Worm (Caenorhabditis elegans) whole organism, L4 larva: Measurements from ENCODE around the gene fbxa-138.

Source experiments
- D1046.2 ChIP-seq: fragments of 200-800 bp; sonication (Bioruptor generic); IDR thresholded peaks from 2 replicates; pipeline ENCODE4 v1.3.6; 2022; ENCODE audit warnings: missing genetic modification characterization, missing compliant biosample characterization
- F10B5.3 ChIP-seq: sonication (generic microtip); optimal IDR thresholded peaks from 2 replicates; lab custom pipeline; 2016; ENCODE audit warnings: mild to moderate bottlenecking, missing genetic modification characterization, missing compliant biosample characterization
- F37D6.2 ChIP-seq: sonication (generic microtip); optimal IDR thresholded peaks from 2 replicates; lab custom pipeline; 2016; ENCODE audit warnings: mild to moderate bottlenecking, missing genetic modification characterization, missing compliant biosample characterization
- F49E8.2 ChIP-seq: sonication (generic microtip); optimal IDR thresholded peaks from 2 replicates; lab custom pipeline; 2016; ENCODE audit warnings: missing compliant biosample characterization, mild to moderate bottlenecking, missing genetic modification characterization, borderline replicate concordance
- R02D3.7 ChIP-seq: fragments of 150-350 bp; sonication (generic microtip); optimal IDR thresholded peaks from 3 replicates; lab custom pipeline; 2014; ENCODE audit warnings: missing biosample characterization, missing genetic modification characterization
- T26A8.4 ChIP-seq: fragments of 200-800 bp; sonication (Bioruptor generic); IDR thresholded peaks from 2 replicates; pipeline ENCODE4 v1.3.6; 2022; ENCODE audit warnings: missing genetic modification characterization, missing compliant biosample characterization
- Y105C5A.15 ChIP-seq: fragments of 200-800 bp; sonication (Bioruptor generic); IDR thresholded peaks from 2 replicates; pipeline ENCODE4 v1.3.6; 2022; ENCODE audit warnings: missing genetic modification characterization, missing compliant biosample characterization
- Y48G9A.11 ChIP-seq: fragments of 200-800 bp; sonication (Bioruptor generic); IDR thresholded peaks from 2 replicates; pipeline ENCODE4 v1.3.6; 2022; ENCODE audit warnings: missing genetic modification reagents, missing genetic modification characterization, missing compliant biosample characterization
- Y5F2A.4 ChIP-seq: fragments of 200-800 bp; sonication (Bioruptor generic); optimal IDR thresholded peaks from 2 replicates; lab custom pipeline; 2018; ENCODE audit warnings: mild to moderate bottlenecking, missing genetic modification characterization, missing compliant biosample characterization
- ZK337.2 ChIP-seq: fragments of 200-800 bp; sonication (Bioruptor generic); IDR thresholded peaks from 2 replicates; pipeline ENCODE4 v1.3.6; 2022; ENCODE audit warnings: missing genetic modification reagents, missing genetic modification characterization, missing compliant biosample characterization
- ZK546.5 ChIP-seq, 2 experiments: sonication (generic microtip); optimal IDR thresholded peaks; 2 replicates each; lab custom pipeline; 2017; ENCODE audit warnings: missing biosample characterization in 2 of 2, missing genetic modification characterization in 2 of 2
- ama-1 ChIP-seq: fragments of 150-350 bp; optimal IDR thresholded peaks from 2 replicates; lab custom pipeline; 2014; ENCODE audit warnings: inconsistent platforms, mixed read lengths
- arid-1 ChIP-seq: fragments of 200-800 bp; sonication (Bioruptor generic); conservative IDR thresholded peaks from 2 replicates; pipeline ENCODE4 v1.3.6; 2022; ENCODE audit warnings: missing genetic modification reagents, missing genetic modification characterization, missing compliant biosample characterization
- ceh-20 ChIP-seq: fragments of 200-800 bp; sonication (Bioruptor generic); IDR thresholded peaks from 2 replicates; pipeline ENCODE4 v1.3.6; 2022; ENCODE audit warnings: missing genetic modification reagents, missing genetic modification characterization, missing compliant biosample characterization
- ceh-28 ChIP-seq: fragments of 150-350 bp; optimal IDR thresholded peaks from 2 replicates; lab custom pipeline; 2014; ENCODE audit warnings: missing biosample characterization, missing genetic modification reagents, missing genetic modification characterization
- ceh-82 ChIP-seq: sonication (generic microtip); optimal IDR thresholded peaks from 2 replicates; lab custom pipeline; 2017; ENCODE audit warnings: missing biosample characterization, missing genetic modification characterization
- ces-1 ChIP-seq: fragments of 150-350 bp; sonication (generic microtip); optimal IDR thresholded peaks from 4 replicates; lab custom pipeline; 2014; ENCODE audit warnings: missing biosample characterization, missing genetic modification reagents, missing genetic modification characterization
- daf-8 ChIP-seq: fragments of 200-800 bp; sonication (Bioruptor generic); IDR thresholded peaks from 2 replicates; pipeline ENCODE4 v1.3.6; 2022; ENCODE audit warnings: missing genetic modification characterization, missing compliant biosample characterization
- dmd-6 ChIP-seq: fragments of 200-800 bp; sonication (Bioruptor generic); IDR thresholded peaks from 2 replicates; pipeline ENCODE4 v1.3.6; 2022; ENCODE audit warnings: missing genetic modification reagents, missing genetic modification characterization, missing compliant biosample characterization
- dmd-9 ChIP-seq: fragments of 200-800 bp; sonication (Bioruptor generic); IDR thresholded peaks from 2 replicates; pipeline ENCODE4 v1.3.6; 2022; ENCODE audit warnings: missing genetic modification reagents, missing genetic modification characterization, missing compliant biosample characterization
- dpl-1 ChIP-seq: fragments of 150-350 bp; optimal IDR thresholded peaks from 2 replicates; lab custom pipeline; 2014; ENCODE audit warnings: missing biosample characterization, missing genetic modification reagents, missing genetic modification characterization
- duxl-1 ChIP-seq: sonication (generic microtip); optimal IDR thresholded peaks from 2 replicates; lab custom pipeline; 2016; ENCODE audit warnings: mild to moderate bottlenecking, missing genetic modification characterization, moderate library complexity, missing compliant biosample characterization; ENCODE audit not compliant: poor library complexity
- dve-1 ChIP-seq: sonication (generic microtip); optimal IDR thresholded peaks from 2 replicates; lab custom pipeline; 2017; ENCODE audit warnings: antibody characterized with exemption, mild to moderate bottlenecking, missing genetic modification characterization, missing compliant biosample characterization; ENCODE audit not compliant: insufficient read depth
- egl-43 ChIP-seq: fragments of 200-800 bp; sonication (Bioruptor generic); IDR thresholded peaks from 2 replicates; pipeline ENCODE4 v1.3.6; 2022; ENCODE audit warnings: missing genetic modification reagents, missing genetic modification characterization, missing compliant biosample characterization
- hif-1 ChIP-seq, 2 experiments: sonication (generic microtip); optimal IDR thresholded peaks; 2 replicates each; lab custom pipeline; 2016 to 2017; ENCODE audit warnings: missing compliant biosample characterization in 2 of 2, missing genetic modification characterization in 2 of 2, missing genetic modification reagents in 2 of 2, missing genotype in 2 of 2, mild to moderate bottlenecking in 1 of 2
- hmg-1.1 ChIP-seq: fragments of 200-800 bp; sonication (Bioruptor generic); IDR thresholded peaks from 2 replicates; pipeline ENCODE4 v1.3.6; 2022; ENCODE audit warnings: missing genetic modification reagents, missing genetic modification characterization, missing compliant biosample characterization
- lim-7 ChIP-seq: fragments of 200-800 bp; sonication (Bioruptor generic); IDR thresholded peaks from 2 replicates; pipeline ENCODE4 v1.3.6; 2022; ENCODE audit warnings: missing genetic modification characterization, missing compliant biosample characterization
- lin-1 ChIP-seq: fragments of 200-800 bp; sonication (Bioruptor generic); IDR thresholded peaks from 2 replicates; pipeline ENCODE4 v1.3.6; 2022; ENCODE audit warnings: missing genetic modification reagents, missing genetic modification characterization, missing compliant biosample characterization
- lin-13 ChIP-seq: fragments of 150-350 bp; optimal IDR thresholded peaks from 2 replicates; lab custom pipeline; 2014; ENCODE audit warnings: missing biosample characterization, missing genetic modification reagents, missing genetic modification characterization
- lin-15B ChIP-seq: fragments of 150-350 bp; sonication (generic microtip); optimal IDR thresholded peaks from 3 replicates; lab custom pipeline; 2014; ENCODE audit warnings: missing biosample characterization, missing genetic modification characterization
- madf-5 ChIP-seq, 2 experiments: fragments of 200-800 bp; sonication (Bioruptor generic); IDR thresholded peaks; 2 replicates each; pipeline ENCODE4 v1.3.6; 2022; ENCODE audit warnings: missing compliant biosample characterization in 2 of 2, missing genetic modification characterization in 2 of 2
- mep-1 ChIP-seq: fragments of 150-350 bp; sonication (generic microtip); optimal IDR thresholded peaks from 3 replicates; lab custom pipeline; 2014; ENCODE audit warnings: missing biosample characterization, missing genetic modification characterization
- mes-2 ChIP-seq: sonication (generic microtip); optimal IDR thresholded peaks from 2 replicates; lab custom pipeline; 2016; ENCODE audit warnings: missing genotype, mild to moderate bottlenecking, missing genetic modification characterization, missing compliant biosample characterization; ENCODE audit not compliant: poor library complexity, severe bottlenecking
- mxl-2 ChIP-seq: fragments of 200-800 bp; sonication (Bioruptor generic); conservative IDR thresholded peaks from 2 replicates; pipeline ENCODE4 v1.3.6; 2022; ENCODE audit warnings: missing genetic modification reagents, missing genetic modification characterization, missing compliant biosample characterization
- nhr-102 ChIP-seq: sonication (generic microtip); optimal IDR thresholded peaks from 2 replicates; lab custom pipeline; 2016; ENCODE audit warnings: mild to moderate bottlenecking, missing genetic modification characterization, moderate library complexity, missing compliant biosample characterization
- nhr-11 ChIP-seq: fragments of 150-350 bp; optimal IDR thresholded peaks from 2 replicates; lab custom pipeline; 2014; ENCODE audit warnings: missing biosample characterization, missing genetic modification characterization
- nhr-28 ChIP-seq: fragments of 150-350 bp; optimal IDR thresholded peaks from 2 replicates; lab custom pipeline; 2014; ENCODE audit warnings: missing biosample characterization, missing genetic modification characterization
- nhr-42 ChIP-seq: fragments of 200-800 bp; sonication (Bioruptor generic); IDR thresholded peaks from 2 replicates; pipeline ENCODE4 v1.3.6; 2022; ENCODE audit warnings: missing genetic modification characterization, missing compliant biosample characterization
- nhr-48 ChIP-seq: sonication (generic microtip); optimal IDR thresholded peaks from 2 replicates; lab custom pipeline; 2016; ENCODE audit warnings: mild to moderate bottlenecking, missing genetic modification characterization, missing compliant biosample characterization
- nhr-77 ChIP-seq: fragments of 150-350 bp; optimal IDR thresholded peaks from 2 replicates; lab custom pipeline; 2014; ENCODE audit warnings: missing biosample characterization, missing genetic modification characterization
- php-3 ChIP-seq: fragments of 200-800 bp; sonication (Bioruptor generic); IDR thresholded peaks from 2 replicates; pipeline ENCODE4 v1.3.6; 2022; ENCODE audit warnings: missing genetic modification reagents, missing genetic modification characterization, missing compliant biosample characterization
- pqm-1 ChIP-seq: sonication (generic microtip); optimal IDR thresholded peaks from 2 replicates; lab custom pipeline; 2017; ENCODE audit warnings: missing biosample characterization, missing genetic modification characterization
- saeg-2 ChIP-seq: fragments of 200-800 bp; sonication (Bioruptor generic); IDR thresholded peaks from 2 replicates; pipeline ENCODE4 v1.3.6; 2022; ENCODE audit warnings: missing genetic modification reagents, missing genetic modification characterization, missing compliant biosample characterization
- skn-1 ChIP-seq: fragments of 150-350 bp; optimal IDR thresholded peaks from 2 replicates; lab custom pipeline; 2014; ENCODE audit warnings: missing biosample characterization, missing genetic modification characterization
- snpc-1.2 ChIP-seq: fragments of 200-800 bp; sonication (Bioruptor generic); IDR thresholded peaks from 2 replicates; pipeline ENCODE4 v1.3.6; 2022; ENCODE audit warnings: missing genetic modification reagents, missing genetic modification characterization, missing compliant biosample characterization
- tra-1 ChIP-seq: fragments of 200-800 bp; sonication (Bioruptor generic); IDR thresholded peaks from 2 replicates; pipeline ENCODE4 v1.3.6; 2022; ENCODE audit warnings: missing genetic modification reagents, missing genetic modification characterization, missing compliant biosample characterization
- zag-1 ChIP-seq: fragments of 150-350 bp; optimal IDR thresholded peaks from 2 replicates; lab custom pipeline; 2014; ENCODE audit warnings: missing biosample characterization, missing genetic modification characterization
- zfp-2 ChIP-seq: sonication (generic microtip); optimal IDR thresholded peaks from 2 replicates; lab custom pipeline; 2016; ENCODE audit warnings: mild to moderate bottlenecking, missing genetic modification characterization, missing compliant biosample characterization
- zfp-3 ChIP-seq: fragments of 200-800 bp; sonication (Bioruptor generic); conservative IDR thresholded peaks from 2 replicates; pipeline ENCODE4 v1.3.6; 2022; ENCODE audit warnings: missing genetic modification reagents, missing genetic modification characterization, missing compliant biosample characterization
- zip-11 ChIP-seq: fragments of 200-800 bp; sonication (Bioruptor generic); IDR thresholded peaks from 2 replicates; pipeline ENCODE4 v1.3.6; 2022; ENCODE audit warnings: missing genetic modification characterization, missing compliant biosample characterization
- ztf-7 ChIP-seq: fragments of 150-350 bp; optimal IDR thresholded peaks from 2 replicates; lab custom pipeline; 2014; ENCODE audit warnings: missing biosample characterization, missing genetic modification characterization

fbxa-138 gene

DNA sequence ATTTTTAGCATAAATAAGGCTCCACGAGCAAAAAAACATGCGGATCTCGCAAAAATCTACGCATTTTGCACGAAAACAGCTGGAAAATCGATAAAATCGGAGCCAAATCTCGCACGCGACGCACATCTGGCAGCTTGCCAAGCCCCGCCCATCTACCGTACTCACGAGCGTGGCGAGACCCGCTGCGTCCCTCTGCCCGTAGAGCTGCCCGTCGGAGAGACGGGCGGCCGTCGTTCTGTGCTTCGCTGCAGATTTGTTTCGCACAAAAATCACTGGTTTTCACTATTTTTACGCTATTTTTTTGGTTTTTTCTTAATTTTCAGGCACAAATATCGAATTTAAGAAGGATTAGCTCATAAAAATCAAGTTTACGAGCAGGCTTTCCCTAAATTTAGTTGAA, 34.7 kb upstream of the fbxa-138 start:
- TF ChIP-seq dpl-1 (peak; percentile 77), lim-7 (GFP tag; lab: Robert Waterston, UW) (no peak), ama-1 (peak; percentile 95), tra-1 (GFP tag; lab: Robert Waterston, UW) (peak; percentile 74), lin-13 (peak; percentile 78), duxl-1 (peak; percentile 79), ceh-28 (tag; lab: Kevin White, UChicago) (peak; percentile 15), nhr-42 (peak; percentile 87), ceh-82 (tag; lab: Kevin White, UChicago) (no peak), F37D6.2 (tag; lab: Kevin White, UChicago) (peak; percentile 71), hif-1 (tag; optimal IDR thresholded peaks at IDR 0.05; lab: Kevin White, UChicago) (peak; percentile 10 to 79), mxl-2 (GFP tag; lab: Robert Waterston, UW) (no peak), nhr-11 (tag; lab: Kevin White, UChicago) (peak; percentile 91), Y48G9A.11 (GFP tag; lab: Robert Waterston, UW) (peak; percentile 66; the same call in 1 of the 2 replicates), zip-11 (GFP tag; lab: Robert Waterston, UW) (no peak), saeg-2 (GFP tag; lab: Robert Waterston, UW) (peak; percentile 72; the same call in 1 of the 2 replicates), arid-1 (peak; percentile 79), nhr-102 (tag; lab: Kevin White, UChicago) (peak; percentile 80), php-3 (GFP tag; lab: Robert Waterston, UW) (peak; percentile 16; the same call in 1 of the 2 replicates), lin-15B (peak; percentile 12), lin-1 (GFP tag; lab: Robert Waterston, UW) (peak; percentile 20; the same call in 1 of the 2 replicates), F49E8.2 (tag; lab: Kevin White, UChicago) (peak; percentile 34), pqm-1 (tag; lab: Kevin White, UChicago) (peak; percentile 14), R02D3.7 (tag; lab: Kevin White, UChicago) (no peak), F10B5.3 (tag; lab: Kevin White, UChicago) (peak; percentile 68), skn-1 (no peak), Y5F2A.4 (GFP tag; lab: Kevin White, UChicago) (no peak), dmd-6 (GFP tag; lab: Robert Waterston, UW) (peak; percentile 82), dmd-9 (GFP tag; lab: Robert Waterston, UW) (0 out of 2 replicates have a peak, but pooled peaks have one; percentile 64), ceh-20 (GFP tag; lab: Robert Waterston, UW) (peak; percentile 77), snpc-1.2 (GFP tag; lab: Robert Waterston, UW) (peak; percentile 33; the same call in 1 of the 2 replicates), mep-1 (peak; percentile 91), ZK337.2 (GFP tag; lab: Robert Waterston, UW) (no peak), nhr-77 (tag; lab: Kevin White, UChicago) (peak; percentile 87), mes-2 (tag; lab: Kevin White, UChicago) (peak; percentile 91), zfp-3 (peak; percentile 84), zag-1 (tag; lab: Kevin White, UChicago) (no peak), T26A8.4 (GFP tag; lab: Robert Waterston, UW) (peak; percentile 84), zfp-2 (tag; lab: Kevin White, UChicago) (peak; percentile 97), nhr-28 (tag; lab: Kevin White, UChicago) (peak; percentile 64), Y105C5A.15 (GFP tag; lab: Robert Waterston, UW) (no peak), daf-8 (GFP tag; lab: Robert Waterston, UW) (no peak), ztf-7 (tag; lab: Kevin White, UChicago) (peak; percentile 24), hmg-1.1 (GFP tag; lab: Robert Waterston, UW) (peak; percentile 84), ZK546.5 (tag; optimal IDR thresholded peaks at IDR 0.05; lab: Kevin White, UChicago) (peak; percentile 51 to 94), egl-43 (GFP tag; lab: Robert Waterston, UW) (peak; percentile 63), dve-1 (peak; percentile 89), D1046.2 (no peak), ces-1 (GFP tag; lab: Kevin White, UChicago) (no peak), nhr-48 (tag; lab: Kevin White, UChicago) (peak; percentile 44), madf-5 (GFP tag; IDR thresholded peaks at IDR 0.05; lab: Robert Waterston, UW) (0 out of 4 replicates have a peak, but pooled peaks of 1 of the 2 experiments have one; percentile 34)
